Worm (Caenorhabditis elegans) whole organism, L4/young adult: ENCODE results near the gene ncx-10.

ENCODE experiments used
- W03F9.2 ChIP-seq: fragments of 150-350 bp; optimal IDR thresholded peaks from 2 replicates; lab custom pipeline; 2014; ENCODE audit warnings: missing biosample characterization, missing genetic modification characterization
- dao-5 ChIP-seq: sonication (generic microtip); optimal IDR thresholded peaks from 2 replicates; lab custom pipeline; 2016; ENCODE audit warnings: missing genotype, missing genetic modification characterization, moderate library complexity, missing compliant biosample characterization
- him-1 ChIP-seq: sonication (generic microtip); optimal IDR thresholded peaks from 2 replicates; lab custom pipeline; 2016; ENCODE audit warnings: missing genotype, missing genetic modification reagents, missing genetic modification characterization, missing compliant biosample characterization

ce11 chrV:7893812-7894381, 39.0 kb downstream of the ncx-10 start, which contains the start of gene F40A3.6:
- no peak for TF ChIP-seq him-1
- TF ChIP-seq W03F9.2 (tag; lab: Kevin White, UChicago) = no peak
- no peak for TF ChIP-seq dao-5
